Worm (Caenorhabditis elegans): ENCODE measurements around the gene E02C12.12.

ce11 chrV:9384949-9385348, 2.8 kb upstream of the E02C12.12 start:
- TF ChIP-seq ama-1 (optimal IDR thresholded peaks at IDR 0.05) (no peak), pes-1 (GFP tag; IDR thresholded peaks at IDR 0.05) (no peak), tbx-11 (GFP tag; IDR thresholded peaks at IDR 0.05) (no peak), tra-4 (tag; optimal IDR thresholded peaks at IDR 0.05) (no peak), ceh-36 (tag; optimal IDR thresholded peaks at IDR 0.05) (no peak), hmbx-1 (tag; optimal IDR thresholded peaks at IDR 0.05) (no peak), tbx-37 (GFP tag; conservative IDR thresholded peaks at IDR 0.05) (no peak), F13C5.2 (tag; optimal IDR thresholded peaks at IDR 0.05) (no peak), scrt-1 (GFP tag; IDR thresholded peaks at IDR 0.05) (no peak)
